Fruit fly (Drosophila melanogaster) S2 (cell line): ENCODE results near the gene His3.3A.
A peak's percentile ranks its signal among the peaks of the same experiment; 100 is the strongest.

Source experiments
- CG8478 ChIP-seq: fragments of >200 bp; optimal IDR thresholded peaks from 2 replicates; lab custom pipeline; 2018
- CTCF ChIP-seq, 2 experiments: fragments of >200 bp; optimal IDR thresholded peaks; 2 replicates each; lab custom pipeline; 2018

The His3.3A gene

DNA sequence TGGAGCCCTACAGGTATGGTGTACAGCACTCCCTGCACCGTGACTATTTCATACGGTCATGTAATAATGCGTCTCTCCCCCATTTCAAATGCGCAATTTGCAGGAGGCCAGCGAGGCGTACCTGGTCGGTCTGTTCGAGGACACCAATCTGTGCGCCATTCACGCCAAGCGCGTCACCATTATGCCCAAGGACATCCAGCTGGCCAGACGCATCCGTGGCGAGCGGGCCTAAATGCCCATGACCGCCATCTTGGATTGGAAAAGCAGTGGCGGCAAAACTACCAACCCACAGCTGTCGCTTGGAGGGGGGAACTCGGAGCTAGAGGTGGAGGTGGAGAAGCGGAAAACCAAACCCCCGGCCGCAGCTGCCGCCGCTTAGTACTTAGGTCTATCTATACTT is 670 bp downstream of the His3.3A start:
- no peak for TF ChIP-seq CG8478 (lab: Kevin White, UChicago)
- no peak for TF ChIP-seq CTCF (optimal IDR thresholded peaks at IDR 0.05; lab: Kevin White, UChicago)

DNA sequence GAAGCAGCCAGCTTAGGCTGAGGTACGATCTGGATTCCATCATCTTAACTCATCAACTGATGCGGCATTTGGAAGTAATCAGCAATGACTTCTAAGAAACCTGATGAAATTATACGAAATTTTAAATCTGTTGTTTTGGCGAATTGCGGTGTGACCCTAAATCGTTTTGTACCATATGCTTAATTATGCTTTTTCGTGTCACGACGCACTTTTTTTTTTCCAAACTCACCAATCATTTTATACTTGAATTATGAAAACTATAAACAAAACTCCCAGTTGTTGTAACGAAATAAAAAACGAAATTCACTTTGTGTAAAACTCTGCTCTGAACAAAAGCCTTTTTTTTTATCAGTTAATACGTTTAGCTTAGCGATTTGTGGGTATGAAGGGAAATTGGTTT is 3.2 kb downstream of the His3.3A start, which contains the start of gene Nepl3:
TSS of gene Nepl3 (minus strand) at position 155 of the 400 bp plus-strand sequence.
- TF ChIP-seq CTCF (optimal IDR thresholded peaks at IDR 0.05; lab: Kevin White, UChicago) (no peak), CG8478 (lab: Kevin White, UChicago) (no peak)

DNA sequence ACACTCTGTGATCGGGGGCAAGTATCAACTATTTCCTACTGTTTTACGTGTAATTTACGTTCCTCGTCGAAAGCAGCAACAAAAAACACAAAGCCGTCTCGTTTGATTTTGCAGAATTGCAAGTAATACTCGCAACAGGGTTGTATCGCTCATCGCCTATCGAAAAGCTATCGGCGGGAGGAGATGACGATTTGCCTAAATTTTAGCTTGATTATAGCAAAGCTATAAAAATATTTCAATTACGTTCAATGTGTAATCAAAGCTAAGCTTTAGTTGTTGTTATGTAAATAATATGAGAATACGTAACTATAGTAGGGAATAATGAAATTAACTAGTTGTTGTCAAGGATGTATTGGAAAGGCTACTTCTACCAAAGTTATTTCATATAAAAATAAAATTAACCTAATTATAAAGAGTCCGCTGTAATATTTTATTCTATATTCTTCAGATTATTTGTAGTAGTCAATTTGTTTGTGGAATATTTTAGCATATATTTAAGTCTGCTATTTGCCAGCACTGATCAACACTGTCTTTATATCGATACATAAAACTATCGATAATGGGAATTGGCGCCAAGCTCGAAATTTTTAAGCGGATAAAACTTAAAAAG is 4.9 kb downstream of the His3.3A start, which contains the start of gene Rpn11:
TSS of gene Rpn11 (minus strand) at position 146 of the 610 bp plus-strand sequence.
- TF ChIP-seq CG8478 (lab: Kevin White, UChicago) (no peak), CTCF (optimal IDR thresholded peaks at IDR 0.05; lab: Kevin White, UChicago) (no peak)

dm6 chr2L:5060515-5060914 is 5.7 kb downstream of the His3.3A start, which contains the start of gene qtc:
TSS of gene qtc (plus strand) at chr2L:5060815.
- TF ChIP-seq CG8478 (lab: Kevin White, UChicago) (no peak), CTCF (optimal IDR thresholded peaks at IDR 0.05; lab: Kevin White, UChicago) (no peak)

DNA sequence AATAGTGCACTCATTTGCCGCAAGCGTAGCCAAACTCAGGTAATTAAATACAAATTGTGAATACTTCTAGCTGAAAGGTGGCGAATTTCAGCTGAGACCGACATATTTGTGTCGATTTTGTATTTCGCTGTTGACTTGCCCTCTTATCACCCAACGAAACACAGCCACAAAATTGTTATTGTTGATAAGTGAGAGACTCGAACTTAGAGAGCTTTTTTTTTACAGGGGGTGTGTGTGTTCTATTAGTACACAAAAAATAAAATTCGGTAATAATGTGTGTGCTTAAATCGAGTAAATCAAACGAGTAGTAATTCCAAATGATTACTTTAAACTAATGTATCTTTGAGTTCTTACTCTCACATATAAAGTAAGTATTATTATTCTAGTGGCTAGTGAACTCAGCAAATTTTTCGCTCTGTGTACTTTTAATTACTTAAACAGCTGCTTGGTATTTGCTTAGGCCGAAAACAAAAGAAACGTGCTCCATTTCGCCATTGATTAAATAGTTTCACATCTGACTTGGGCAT is 6.2 kb downstream of the His3.3A start:
- no peak for TF ChIP-seq CG8478 (lab: Kevin White, UChicago)
- TF ChIP-seq CTCF (optimal IDR thresholded peaks at IDR 0.05; lab: Kevin White, UChicago): no peak

dm6 chr2L:5062799-5063404 is 8.0 kb downstream of the His3.3A start:
- no peak for TF ChIP-seq CG8478 (lab: Kevin White, UChicago)
- no peak for TF ChIP-seq CTCF (optimal IDR thresholded peaks at IDR 0.05; lab: Kevin White, UChicago)

dm6 chr2L:5063936-5064335 is 9.1 kb downstream of the His3.3A start:
- TF ChIP-seq CTCF (optimal IDR thresholded peaks at IDR 0.05; lab: Kevin White, UChicago) (no peak), CG8478 (lab: Kevin White, UChicago) (no peak)

DNA sequence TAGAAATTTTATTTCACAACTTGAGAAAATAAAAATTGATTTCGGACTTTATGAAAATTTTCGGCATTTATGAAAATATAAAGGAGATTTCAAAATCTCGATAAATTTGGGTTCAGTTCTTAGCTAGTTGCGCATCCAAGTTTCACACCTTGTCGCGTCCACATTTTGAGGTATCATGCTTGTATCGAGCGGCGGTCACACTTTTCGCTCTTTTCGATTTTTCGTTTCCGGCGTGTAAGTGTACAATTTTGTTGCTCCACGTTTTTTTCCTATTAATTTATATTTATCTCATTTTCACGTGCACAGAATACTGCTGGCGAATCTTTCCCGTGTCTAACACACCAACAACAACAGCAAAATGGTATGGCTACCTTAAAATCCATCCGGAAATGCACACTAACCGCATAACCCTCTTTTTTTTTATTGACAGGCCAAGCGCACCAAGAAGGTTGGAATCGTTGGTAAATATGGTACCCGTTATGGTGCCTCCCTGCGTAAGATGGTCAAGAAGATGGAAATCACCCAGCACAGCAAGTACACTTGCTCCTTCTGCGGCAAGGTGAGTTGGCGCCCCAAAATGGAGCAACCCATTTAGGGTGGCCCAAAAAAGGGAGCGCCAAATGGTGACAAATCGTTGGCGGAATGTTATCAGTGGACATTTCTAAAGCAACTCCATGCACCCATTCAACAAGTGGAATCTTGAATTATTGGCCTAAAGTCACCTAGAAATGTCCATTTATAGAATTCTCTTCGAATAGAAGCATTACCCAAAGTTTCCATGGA is 16.1 kb downstream of the His3.3A start, which contains the start of gene RpL37A:
TSS of gene RpL37A (plus strand) at position 161 of the 783 bp plus-strand sequence.
- TF ChIP-seq CG8478 (lab: Kevin White, UChicago) (no peak), CTCF (optimal IDR thresholded peaks at IDR 0.05; lab: Kevin White, UChicago) (peak; percentile 5 to 54)

- TF ChIP-seq CG8478 (lab: Kevin White, UChicago) (no peak), CTCF (optimal IDR thresholded peaks at IDR 0.05; lab: Kevin White, UChicago) (no peak)
Observed at dm6 chr2L:5072357-5072756, 17.5 kb downstream of the His3.3A start.

- no peak for TF ChIP-seq CG8478 (lab: Kevin White, UChicago)
- TF ChIP-seq CTCF (optimal IDR thresholded peaks at IDR 0.05; lab: Kevin White, UChicago): no peak
Observed at dm6 chr2L:5079200-5079599, 24.3 kb downstream of the His3.3A start.

dm6 chr2L:5080225-5080867 is 25.5 kb downstream of the His3.3A start:
- TF ChIP-seq CG8478 (lab: Kevin White, UChicago): no peak
- TF ChIP-seq CTCF (optimal IDR thresholded peaks at IDR 0.05; lab: Kevin White, UChicago): no peak

DNA sequence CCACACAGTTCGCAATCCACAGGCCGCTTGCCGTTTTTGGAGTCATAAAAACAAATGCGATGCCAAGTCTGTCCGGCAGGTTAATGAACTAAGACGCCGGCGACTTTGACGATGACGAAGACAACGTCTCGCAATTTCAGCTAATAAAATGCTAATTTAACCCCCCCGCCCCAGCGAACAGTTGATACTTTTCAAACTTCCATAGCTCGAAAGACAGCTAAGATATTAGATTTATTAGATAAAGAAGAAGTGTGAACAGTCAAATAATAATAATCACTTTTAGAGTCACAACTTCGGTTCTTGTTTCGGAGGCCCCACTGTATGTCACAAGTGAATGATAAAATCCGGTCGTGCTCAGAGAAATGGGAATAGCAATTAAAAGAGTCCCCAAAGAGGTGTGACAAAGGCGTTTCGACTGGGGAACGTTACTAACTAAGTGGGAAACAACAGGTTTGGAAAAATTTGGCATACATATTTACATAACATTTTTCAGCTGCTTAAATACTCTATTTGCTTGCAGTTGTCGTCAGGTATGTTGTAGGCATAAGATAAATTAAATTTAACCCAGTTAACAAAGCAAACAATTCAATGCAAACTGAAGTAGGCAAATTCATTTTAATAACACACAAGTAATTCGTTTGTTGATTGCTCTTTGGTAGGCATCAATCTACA is 29.9 kb downstream of the His3.3A start:
- TF ChIP-seq CTCF (optimal IDR thresholded peaks at IDR 0.05; lab: Kevin White, UChicago): no peak
- TF ChIP-seq CG8478 (lab: Kevin White, UChicago): no peak

DNA sequence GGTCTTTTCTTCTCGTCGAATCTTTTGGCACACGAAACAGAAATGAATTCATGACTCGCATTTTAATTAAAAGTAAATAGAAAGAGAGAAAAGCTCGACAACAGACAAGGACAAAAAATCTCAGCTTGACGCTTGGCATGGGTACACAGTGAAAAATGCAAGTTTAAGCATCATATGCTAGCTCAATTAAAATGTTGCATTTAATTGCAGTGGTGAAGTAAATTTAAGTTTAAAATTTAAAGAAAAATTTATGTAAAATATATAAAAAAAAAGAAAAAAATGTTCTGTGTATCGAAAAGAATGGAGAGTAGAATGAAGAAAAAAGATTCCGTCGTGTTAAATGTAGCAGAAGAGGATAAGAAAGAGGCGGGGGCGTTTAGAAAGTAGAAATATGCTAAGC is 30.7 kb downstream of the His3.3A start:
- TF ChIP-seq CG8478 (lab: Kevin White, UChicago) (no peak), CTCF (optimal IDR thresholded peaks at IDR 0.05; lab: Kevin White, UChicago) (no peak)
